Fruit fly (Drosophila melanogaster) whole organism, embryonic: ENCODE measurements around the gene CG32298.

Experiments used
- Aef1 ChIP-seq: fragments of 200-800 bp; sonication (Bioruptor generic); IDR thresholded peaks from 3 replicates; pipeline ENCODE4 v1.3.6; 2022; ENCODE audit warnings: missing biosample characterization, missing genetic modification characterization
- Atf-2 ChIP-seq: fragments of 200-800 bp; sonication (Bioruptor generic); optimal IDR thresholded peaks from 2 replicates; lab custom pipeline; 2016; ENCODE audit warnings: missing biosample characterization, missing genetic modification characterization
- CG1024 ChIP-seq: fragments of 200-800 bp; sonication (Bioruptor generic); IDR thresholded peaks from 2 replicates; pipeline ENCODE4 v1.3.6; 2022; ENCODE audit warnings: missing biosample characterization, missing genetic modification characterization
- CG12391 ChIP-seq: fragments of 200-800 bp; sonication (Bioruptor generic); optimal IDR thresholded peaks from 3 replicates; lab custom pipeline; 2018; ENCODE audit warnings: missing biosample characterization, mild to moderate bottlenecking, missing genetic modification characterization, moderate library complexity
- CG12769 ChIP-seq: fragments of 200-800 bp; sonication (Bioruptor generic); optimal IDR thresholded peaks from 2 replicates; lab custom pipeline; 2019; ENCODE audit warnings: missing biosample characterization, mild to moderate bottlenecking, missing genetic modification characterization, moderate library complexity
- CG12942 ChIP-seq: fragments of 200-800 bp; sonication (Bioruptor generic); optimal IDR thresholded peaks from 3 replicates; lab custom pipeline; 2016; ENCODE audit warnings: missing biosample characterization, missing genetic modification characterization
- CG13894 ChIP-seq: fragments of 200-800 bp; sonication (Bioruptor generic); optimal IDR thresholded peaks from 3 replicates; lab custom pipeline; 2018; ENCODE audit warnings: missing biosample characterization, mild to moderate bottlenecking, missing genetic modification characterization, moderate library complexity
- CG1529 ChIP-seq: fragments of 200-800 bp; sonication (Bioruptor generic); optimal IDR thresholded peaks from 3 replicates; lab custom pipeline; 2018; ENCODE audit warnings: missing biosample characterization, missing genetic modification characterization
- CG17385 ChIP-seq: fragments of 200-800 bp; sonication (Bioruptor generic); optimal IDR thresholded peaks from 3 replicates; lab custom pipeline; 2018; ENCODE audit warnings: missing biosample characterization, mild to moderate bottlenecking, missing genetic modification characterization
- CG31224 ChIP-seq: fragments of 200-800 bp; sonication (Bioruptor generic); IDR thresholded peaks from 2 replicates; pipeline ENCODE4 v1.3.6; 2022; ENCODE audit warnings: missing biosample characterization, missing genetic modification characterization
- CG31365 ChIP-seq: fragments of 200-800 bp; sonication (Bioruptor generic); optimal IDR thresholded peaks from 2 replicates; lab custom pipeline; 2018; ENCODE audit warnings: missing biosample characterization, mild to moderate bottlenecking, missing genetic modification characterization
- CG33557 ChIP-seq: fragments of 200-800 bp; sonication (Bioruptor generic); optimal IDR thresholded peaks from 2 replicates; lab custom pipeline; 2019; ENCODE audit warnings: missing biosample characterization, mild to moderate bottlenecking, missing genetic modification characterization, moderate library complexity
- CG3726 ChIP-seq: fragments of 200-800 bp; sonication (Bioruptor generic); IDR thresholded peaks from 3 replicates; pipeline ENCODE4, ENCODE4 v1.3.6; 2022; ENCODE audit warnings: missing biosample characterization, missing genetic modification characterization
- CG3995 ChIP-seq: fragments of 200-800 bp; sonication (Bioruptor generic); optimal IDR thresholded peaks from 3 replicates; lab custom pipeline; 2016; ENCODE audit warnings: missing biosample characterization, missing genetic modification characterization
- CG7271 ChIP-seq: fragments of 200-800 bp; sonication (Bioruptor generic); optimal IDR thresholded peaks from 2 replicates; lab custom pipeline; 2018; ENCODE audit warnings: missing biosample characterization, mild to moderate bottlenecking, missing genetic modification characterization, moderate library complexity
- Chrac-16 ChIP-seq: fragments of 200-800 bp; sonication (Bioruptor generic); optimal IDR thresholded peaks from 3 replicates; lab custom pipeline; 2016; ENCODE audit warnings: missing biosample characterization, missing genetic modification characterization
- CoRest ChIP-seq: fragments of 200-800 bp; sonication (Bioruptor generic); optimal IDR thresholded peaks from 3 replicates; lab custom pipeline; 2018; ENCODE audit warnings: missing biosample characterization, mild to moderate bottlenecking, missing genetic modification characterization, moderate library complexity
- D19B ChIP-seq: fragments of 200-800 bp; sonication (Bioruptor generic); optimal IDR thresholded peaks from 2 replicates; lab custom pipeline; 2017; ENCODE audit warnings: missing biosample characterization, mild to moderate bottlenecking, missing genetic modification characterization
- Dad ChIP-seq: fragments of 200-800 bp; sonication (Bioruptor generic); optimal IDR thresholded peaks from 3 replicates; lab custom pipeline; 2016; ENCODE audit warnings: missing biosample characterization, missing genetic modification characterization
- Eip74EF ChIP-seq, 2 experiments: fragments of 200-800 bp in 1 of 2; fragments of >200 bp in 1 of 2; sonication (Bioruptor generic) in 1 of 2; optimal IDR thresholded peaks; 2 replicates each; lab custom pipeline; 2017 to 2019; ENCODE audit warnings: missing biosample characterization in 2 of 2, missing genetic modification characterization in 2 of 2, mild to moderate bottlenecking in 1 of 2, moderate library complexity in 1 of 2
- Fer1 ChIP-seq: fragments of 200-800 bp; sonication (Bioruptor generic); optimal IDR thresholded peaks from 2 replicates; lab custom pipeline; 2017; ENCODE audit warnings: missing biosample characterization, mild to moderate bottlenecking, missing genetic modification characterization
- Gug ChIP-seq: fragments of 200-800 bp; sonication (Bioruptor generic); IDR thresholded peaks from 4 replicates; pipeline ENCODE4 v1.3.6; 2022; ENCODE audit warnings: missing biosample characterization, missing genetic modification characterization
- Max ChIP-seq: fragments of 200-800 bp; sonication (Bioruptor generic); optimal IDR thresholded peaks from 2 replicates; lab custom pipeline; 2016; ENCODE audit warnings: missing biosample characterization, mild to moderate bottlenecking, missing genetic modification characterization
- Nf-YC ChIP-seq: fragments of 200-800 bp; optimal IDR thresholded peaks from 3 replicates; lab custom pipeline; 2019; ENCODE audit warnings: missing biosample characterization, mild to moderate bottlenecking, missing genetic modification characterization, moderate library complexity
- Ssrp ChIP-seq: fragments of 200-800 bp; sonication (Bioruptor generic); optimal IDR thresholded peaks from 2 replicates; lab custom pipeline; 2018; ENCODE audit warnings: missing biosample characterization, mild to moderate bottlenecking, missing genetic modification characterization, moderate library complexity
- ab ChIP-seq: fragments of 200-800 bp; sonication (Bioruptor generic); optimal IDR thresholded peaks from 2 replicates; lab custom pipeline; 2016; ENCODE audit warnings: missing biosample characterization, missing genetic modification characterization
- aop ChIP-seq: fragments of 200-800 bp; sonication (Bioruptor generic); IDR thresholded peaks from 2 replicates; pipeline ENCODE4 v1.3.6; 2022; ENCODE audit warnings: missing biosample characterization, missing genetic modification characterization
- ara ChIP-seq: fragments of 200-800 bp; sonication (Bioruptor generic); IDR thresholded peaks from 2 replicates; pipeline ENCODE4 v1.3.6; 2022; ENCODE audit warnings: missing biosample characterization, missing genetic modification characterization
- ase ChIP-seq: fragments of 200-800 bp; sonication (Bioruptor generic); IDR thresholded peaks from 3 replicates; pipeline ENCODE4 v1.3.6; 2022; ENCODE audit warnings: missing biosample characterization, missing genetic modification characterization
- cad ChIP-seq: fragments of >200 bp; optimal IDR thresholded peaks from 2 replicates; lab custom pipeline; 2017; ENCODE audit warnings: missing biosample characterization, missing genetic modification characterization
- corto ChIP-seq: fragments of 200-800 bp; sonication (Bioruptor generic); optimal IDR thresholded peaks from 2 replicates; lab custom pipeline; 2016; ENCODE audit warnings: missing biosample characterization, mild to moderate bottlenecking, missing genetic modification characterization, moderate library complexity
- cwo ChIP-seq: fragments of 200-800 bp; sonication (Bioruptor generic); optimal IDR thresholded peaks from 3 replicates; lab custom pipeline; 2017; ENCODE audit warnings: missing biosample characterization, missing genetic modification characterization, mild to moderate bottlenecking, moderate library complexity, missing genetic modification reagents
- dmrt11E ChIP-seq: fragments of 200-800 bp; sonication (Bioruptor generic); optimal IDR thresholded peaks from 3 replicates; lab custom pipeline; 2018; ENCODE audit warnings: missing biosample characterization, mild to moderate bottlenecking, missing genetic modification characterization, moderate library complexity
- fd102C ChIP-seq: fragments of 200-800 bp; sonication (Bioruptor generic); optimal IDR thresholded peaks from 2 replicates; lab custom pipeline; 2018; ENCODE audit warnings: missing biosample characterization, mild to moderate bottlenecking, missing genetic modification characterization, moderate library complexity
- gfzf ChIP-seq: fragments of 200-800 bp; sonication (Bioruptor generic); optimal IDR thresholded peaks from 2 replicates; lab custom pipeline; 2016; ENCODE audit warnings: missing biosample characterization, mild to moderate bottlenecking, missing genetic modification characterization, moderate library complexity
- insv ChIP-seq, 2 experiments: fragments of 200-800 bp; sonication (Bioruptor generic); optimal IDR thresholded peaks; 3 replicates each; lab custom pipeline; 2016 to 2018; ENCODE audit warnings: missing biosample characterization in 2 of 2, missing genetic modification characterization in 2 of 2
- mam ChIP-seq: fragments of 200-800 bp; sonication (Bioruptor generic); optimal IDR thresholded peaks from 3 replicates; lab custom pipeline; 2016; ENCODE audit warnings: missing biosample characterization, missing genetic modification characterization
- nmo ChIP-seq: fragments of 200-800 bp; sonication (Bioruptor generic); optimal IDR thresholded peaks from 2 replicates; lab custom pipeline; 2018; ENCODE audit warnings: missing biosample characterization, mild to moderate bottlenecking, missing genetic modification characterization, moderate library complexity
- nom ChIP-seq: fragments of 200-800 bp; sonication (Bioruptor generic); optimal IDR thresholded peaks from 2 replicates; lab custom pipeline; 2017; ENCODE audit warnings: missing biosample characterization, missing genetic modification characterization, mild to moderate bottlenecking, moderate library complexity, missing genetic modification reagents
- peb ChIP-seq: fragments of 200-800 bp; sonication (Bioruptor generic); IDR thresholded peaks from 2 replicates; pipeline ENCODE4 v1.3.6; 2022; ENCODE audit warnings: missing biosample characterization, missing genetic modification characterization
- repo ChIP-seq: fragments of 200-800 bp; sonication (Bioruptor generic); optimal IDR thresholded peaks from 2 replicates; lab custom pipeline; 2016; ENCODE audit warnings: missing biosample characterization, missing genetic modification characterization
- ro ChIP-seq: fragments of 200-800 bp; sonication (Bioruptor generic); IDR thresholded peaks from 2 replicates; pipeline ENCODE4 v1.3.6; 2022; ENCODE audit warnings: missing biosample characterization, missing genetic modification characterization
- sr ChIP-seq: fragments of 200-800 bp; sonication (Bioruptor generic); IDR thresholded peaks from 3 replicates; pipeline ENCODE4 v1.3.6; 2022; ENCODE audit warnings: missing biosample characterization, missing genetic modification characterization
- stwl ChIP-seq: fragments of 200-800 bp; sonication (Bioruptor generic); optimal IDR thresholded peaks from 3 replicates; lab custom pipeline; 2018; ENCODE audit warnings: missing biosample characterization, mild to moderate bottlenecking, missing genetic modification characterization, moderate library complexity
- sug ChIP-seq: fragments of 200-800 bp; optimal IDR thresholded peaks from 2 replicates; lab custom pipeline; 2019; ENCODE audit warnings: missing biosample characterization, mild to moderate bottlenecking, missing genetic modification characterization, moderate library complexity
- trem ChIP-seq: fragments of 200-800 bp; optimal IDR thresholded peaks from 3 replicates; lab custom pipeline; 2019; ENCODE audit warnings: missing biosample characterization, mild to moderate bottlenecking, missing genetic modification characterization, moderate library complexity
- twi ChIP-seq: fragments of 200-800 bp; optimal IDR thresholded peaks from 2 replicates; lab custom pipeline; 2019; ENCODE audit warnings: missing biosample characterization, mild to moderate bottlenecking, missing genetic modification characterization, moderate library complexity
- tx ChIP-seq: fragments of 200-800 bp; sonication (Bioruptor generic); optimal IDR thresholded peaks from 2 replicates; lab custom pipeline; 2016; ENCODE audit warnings: missing biosample characterization, missing genetic modification characterization
- wek ChIP-seq: fragments of 200-800 bp; sonication (Bioruptor generic); optimal IDR thresholded peaks from 3 replicates; lab custom pipeline; 2018; ENCODE audit warnings: missing biosample characterization, mild to moderate bottlenecking, missing genetic modification characterization, moderate library complexity
- z ChIP-seq: fragments of 200-800 bp; sonication (Bioruptor generic); IDR thresholded peaks from 3 replicates; pipeline ENCODE4 v1.3.6; 2022; ENCODE audit warnings: missing biosample characterization, missing genetic modification characterization
- zf30C ChIP-seq: fragments of 200-800 bp; sonication (Bioruptor generic); optimal IDR thresholded peaks from 3 replicates; lab custom pipeline; 2018; ENCODE audit warnings: missing biosample characterization, mild to moderate bottlenecking, missing genetic modification characterization
- zfh2 ChIP-seq: fragments of 200-800 bp; sonication (Bioruptor generic); optimal IDR thresholded peaks from 2 replicates; lab custom pipeline; 2016; ENCODE audit warnings: missing biosample characterization, missing genetic modification characterization

The CG32298 gene

DNA sequence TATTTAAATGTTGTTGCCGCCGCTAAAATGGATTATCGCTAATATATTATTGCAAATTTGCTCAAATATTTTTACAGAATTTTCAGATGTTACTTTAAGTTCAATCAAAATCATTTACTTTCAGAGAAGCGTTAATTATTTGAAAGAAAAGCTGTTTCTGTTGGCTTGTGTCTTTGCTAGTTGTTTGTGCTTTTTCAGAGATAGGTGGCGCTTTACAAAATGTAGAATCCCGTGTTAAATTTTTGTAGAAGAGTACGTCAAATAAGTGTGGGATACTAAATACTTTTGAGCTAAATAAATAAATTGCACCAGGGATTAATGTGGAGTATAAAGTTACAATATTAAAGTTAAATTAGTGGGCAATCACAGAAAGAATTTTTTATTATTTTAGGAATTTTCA is 18.5 kb upstream of the CG32298 start (continued):
- TF ChIP-seq Atf-2 (GFP tag; lab: Kevin White, UChicago), result no peak
- no peak for TF ChIP-seq insv (GFP tag; optimal IDR thresholded peaks at IDR 0.05; lab: Kevin White, UChicago)
- no peak for TF ChIP-seq CG31365 (tag; lab: Kevin White, UChicago)
- no peak for TF ChIP-seq CG12769 (tag; lab: Kevin White, UChicago)
- no peak for TF ChIP-seq Chrac-16 (GFP tag; lab: Kevin White, UChicago)
- no peak for TF ChIP-seq ab
- no peak for TF ChIP-seq Ssrp (tag; lab: Kevin White, UChicago)
- no peak for TF ChIP-seq CG1529
- no peak for TF ChIP-seq dmrt11E (tag; lab: Kevin White, UChicago)
- no peak for TF ChIP-seq CG7271 (tag; lab: Kevin White, UChicago)
- TF ChIP-seq CG17385 (GFP tag; lab: Kevin White, UChicago), result no peak
- no peak for TF ChIP-seq Eip74EF (GFP tag; optimal IDR thresholded peaks at IDR 0.05; lab: Kevin White, UChicago)
- TF ChIP-seq tx (GFP tag; lab: Kevin White, UChicago), result no peak
- TF ChIP-seq CG13894 (tag; lab: Kevin White, UChicago), result no peak
- no peak for TF ChIP-seq Gug (GFP tag; lab: Robert Waterston, UW)
- TF ChIP-seq CG12942 (GFP tag; lab: Kevin White, UChicago), result no peak
- peak; percentile 84 for TF ChIP-seq stwl (tag; lab: Kevin White, UChicago)
- no peak for TF ChIP-seq zfh2 (GFP tag; lab: Kevin White, UChicago)
- TF ChIP-seq peb (GFP tag; lab: Robert Waterston, UW), result no peak
- TF ChIP-seq sug (tag; lab: Kevin White, UChicago), result peak; percentile 35
- TF ChIP-seq sr, result no peak
- no peak for TF ChIP-seq repo (GFP tag; lab: Kevin White, UChicago)
- TF ChIP-seq CG12391 (tag; lab: Kevin White, UChicago), result no peak
- TF ChIP-seq aop (GFP tag; lab: Robert Waterston, UW), result no peak
- TF ChIP-seq D19B (GFP tag; lab: Kevin White, UChicago), result no peak
- no peak for TF ChIP-seq CoRest (tag; lab: Kevin White, UChicago)
- peak; percentile 37 for TF ChIP-seq CG3995 (GFP tag; lab: Kevin White, UChicago)
- TF ChIP-seq wek (GFP tag; lab: Kevin White, UChicago), result no peak
- TF ChIP-seq Aef1 (GFP tag; lab: Robert Waterston, UW), result no peak
- no peak for TF ChIP-seq twi (tag; lab: Kevin White, UChicago)
- TF ChIP-seq mam (GFP tag; lab: Kevin White, UChicago), result no peak
- TF ChIP-seq ro, result no peak
- no peak for TF ChIP-seq ara
- TF ChIP-seq ase (GFP tag; lab: Robert Waterston, UW), result no peak
- no peak for TF ChIP-seq z (GFP tag; lab: Robert Waterston, UW)
- no peak for TF ChIP-seq Dad
- TF ChIP-seq nmo (GFP tag; lab: Kevin White, UChicago), result no peak
- no peak for TF ChIP-seq cwo
- no peak for TF ChIP-seq fd102C (GFP tag; lab: Kevin White, UChicago)
- no peak for TF ChIP-seq cad (GFP tag; lab: Kevin White, UChicago)
- TF ChIP-seq trem (tag; lab: Kevin White, UChicago), result peak; percentile 20
- peak; percentile 49 for TF ChIP-seq gfzf (GFP tag; lab: Kevin White, UChicago)
- no peak for TF ChIP-seq CG33557 (GFP tag; lab: Kevin White, UChicago)
- TF ChIP-seq nom (GFP tag; lab: Kevin White, UChicago), result no peak
- no peak for TF ChIP-seq Max
- TF ChIP-seq CG1024 (GFP tag; lab: Robert Waterston, UW), result no peak
- TF ChIP-seq CG31224 (GFP tag; lab: Robert Waterston, UW), result no peak
- TF ChIP-seq Nf-YC (tag; lab: Kevin White, UChicago), result no peak
- no peak for TF ChIP-seq zf30C (GFP tag; lab: Kevin White, UChicago)
- peak; percentile 27 for TF ChIP-seq Fer1
- no peak for TF ChIP-seq corto (GFP tag; lab: Kevin White, UChicago)
- TF ChIP-seq CG3726, result no peak
